Worm (Caenorhabditis elegans) whole organism, L4 larva: Measurements from ENCODE around the gene T24C12.1.

Experiments
- D1046.2 ChIP-seq: fragments of 200-800 bp; sonication (Bioruptor generic); IDR thresholded peaks from 2 replicates; pipeline ENCODE4 v1.3.6; 2022; ENCODE audit warnings: missing genetic modification characterization, missing compliant biosample characterization
- ZK337.2 ChIP-seq: fragments of 200-800 bp; sonication (Bioruptor generic); IDR thresholded peaks from 2 replicates; pipeline ENCODE4 v1.3.6; 2022; ENCODE audit warnings: missing genetic modification reagents, missing genetic modification characterization, missing compliant biosample characterization
- ZK546.5 ChIP-seq, 2 experiments: sonication (generic microtip); optimal IDR thresholded peaks; 2 replicates each; lab custom pipeline; 2017; ENCODE audit warnings: missing biosample characterization in 2 of 2, missing genetic modification characterization in 2 of 2
- aha-1 ChIP-seq: fragments of 150-350 bp; peaks from one replicate; lab custom pipeline; 2014; ENCODE audit warnings: missing biosample characterization, missing genetic modification characterization
- ceh-28 ChIP-seq: fragments of 150-350 bp; optimal IDR thresholded peaks from 2 replicates; lab custom pipeline; 2014; ENCODE audit warnings: missing biosample characterization, missing genetic modification reagents, missing genetic modification characterization
- ceh-32 ChIP-seq: sonication (generic microtip); optimal IDR thresholded peaks from 2 replicates; lab custom pipeline; 2016; ENCODE audit warnings: mild to moderate bottlenecking, missing genetic modification characterization, missing compliant biosample characterization; ENCODE audit not compliant: poor library complexity
- ceh-62 ChIP-seq: sonication (generic microtip); optimal IDR thresholded peaks from 2 replicates; lab custom pipeline; 2017; ENCODE audit warnings: missing biosample characterization, missing genetic modification characterization
- ceh-82 ChIP-seq: sonication (generic microtip); optimal IDR thresholded peaks from 2 replicates; lab custom pipeline; 2017; ENCODE audit warnings: missing biosample characterization, missing genetic modification characterization
- ces-1 ChIP-seq: fragments of 150-350 bp; sonication (generic microtip); optimal IDR thresholded peaks from 4 replicates; lab custom pipeline; 2014; ENCODE audit warnings: missing biosample characterization, missing genetic modification reagents, missing genetic modification characterization
- ctbp-1 ChIP-seq: fragments of 200-800 bp; sonication (Bioruptor generic); IDR thresholded peaks from 2 replicates; pipeline ENCODE4 v1.3.6; 2022; ENCODE audit warnings: missing genetic modification reagents, missing genetic modification characterization, missing compliant biosample characterization
- daf-16 ChIP-seq, 3 experiments: sonication (generic microtip); optimal IDR thresholded peaks; 2 replicates each; lab custom pipeline; 2016 to 2017; ENCODE audit warnings: missing genetic modification characterization in 3 of 3, missing genetic modification reagents in 3 of 3, mild to moderate bottlenecking in 2 of 3, missing compliant biosample characterization in 2 of 3, missing biosample characterization in 1 of 3, moderate library complexity in 1 of 3
- dmd-9 ChIP-seq: fragments of 200-800 bp; sonication (Bioruptor generic); IDR thresholded peaks from 2 replicates; pipeline ENCODE4 v1.3.6; 2022; ENCODE audit warnings: missing genetic modification reagents, missing genetic modification characterization, missing compliant biosample characterization
- egl-43 ChIP-seq: fragments of 200-800 bp; sonication (Bioruptor generic); IDR thresholded peaks from 2 replicates; pipeline ENCODE4 v1.3.6; 2022; ENCODE audit warnings: missing genetic modification reagents, missing genetic modification characterization, missing compliant biosample characterization
- fkh-10 ChIP-seq: fragments of 150-350 bp; optimal IDR thresholded peaks from 2 replicates; lab custom pipeline; 2014; ENCODE audit warnings: missing biosample characterization, missing genetic modification reagents, missing genetic modification characterization
- fos-1 ChIP-seq: fragments of 150-350 bp; optimal IDR thresholded peaks from 2 replicates; lab custom pipeline; 2014; ENCODE audit warnings: missing biosample characterization, missing genetic modification characterization
- gei-8 ChIP-seq: fragments of 200-800 bp; sonication (Bioruptor generic); optimal IDR thresholded peaks from 2 replicates; lab custom pipeline; 2018; ENCODE audit warnings: mild to moderate bottlenecking, missing genetic modification characterization, missing compliant biosample characterization
- hif-1 ChIP-seq, 2 experiments: sonication (generic microtip); optimal IDR thresholded peaks; 2 replicates each; lab custom pipeline; 2016 to 2017; ENCODE audit warnings: missing compliant biosample characterization in 2 of 2, missing genetic modification characterization in 2 of 2, missing genetic modification reagents in 2 of 2, missing genotype in 2 of 2, mild to moderate bottlenecking in 1 of 2
- hlh-11 ChIP-seq: fragments of 200-800 bp; sonication (Bioruptor generic); optimal IDR thresholded peaks from 2 replicates; lab custom pipeline; 2018; ENCODE audit warnings: mild to moderate bottlenecking, missing genetic modification characterization, missing compliant biosample characterization
- hlh-30 ChIP-seq: sonication (generic microtip); optimal IDR thresholded peaks from 2 replicates; lab custom pipeline; 2017; ENCODE audit warnings: antibody characterized with exemption, mild to moderate bottlenecking, missing genetic modification characterization, missing compliant biosample characterization; ENCODE audit not compliant: insufficient read depth
- hmg-1.1 ChIP-seq: fragments of 200-800 bp; sonication (Bioruptor generic); IDR thresholded peaks from 2 replicates; pipeline ENCODE4 v1.3.6; 2022; ENCODE audit warnings: missing genetic modification reagents, missing genetic modification characterization, missing compliant biosample characterization
- nhr-102 ChIP-seq: sonication (generic microtip); optimal IDR thresholded peaks from 2 replicates; lab custom pipeline; 2016; ENCODE audit warnings: mild to moderate bottlenecking, missing genetic modification characterization, moderate library complexity, missing compliant biosample characterization
- nhr-237 ChIP-seq: sonication (generic microtip); optimal IDR thresholded peaks from 2 replicates; lab custom pipeline; 2017; ENCODE audit warnings: missing biosample characterization, missing genetic modification characterization
- nhr-25 ChIP-seq: sonication (generic microtip); optimal IDR thresholded peaks from 2 replicates; lab custom pipeline; 2017; ENCODE audit warnings: missing genetic modification characterization, mild to moderate bottlenecking, missing compliant biosample characterization, antibody characterized with exemption, moderate library complexity, borderline replicate concordance; ENCODE audit not compliant: insufficient read depth
- nhr-28 ChIP-seq: fragments of 150-350 bp; optimal IDR thresholded peaks from 2 replicates; lab custom pipeline; 2014; ENCODE audit warnings: missing biosample characterization, missing genetic modification characterization
- nhr-77 ChIP-seq: fragments of 150-350 bp; optimal IDR thresholded peaks from 2 replicates; lab custom pipeline; 2014; ENCODE audit warnings: missing biosample characterization, missing genetic modification characterization
- php-3 ChIP-seq: fragments of 200-800 bp; sonication (Bioruptor generic); IDR thresholded peaks from 2 replicates; pipeline ENCODE4 v1.3.6; 2022; ENCODE audit warnings: missing genetic modification reagents, missing genetic modification characterization, missing compliant biosample characterization
- rbr-2 ChIP-seq: sonication (generic microtip); optimal IDR thresholded peaks from 2 replicates; lab custom pipeline; 2016; ENCODE audit warnings: missing genotype, missing genetic modification characterization, missing compliant biosample characterization
- saeg-2 ChIP-seq: fragments of 200-800 bp; sonication (Bioruptor generic); IDR thresholded peaks from 2 replicates; pipeline ENCODE4 v1.3.6; 2022; ENCODE audit warnings: missing genetic modification reagents, missing genetic modification characterization, missing compliant biosample characterization
- sdz-12 ChIP-seq: fragments of 200-800 bp; sonication (Bioruptor generic); optimal IDR thresholded peaks from 2 replicates; lab custom pipeline; 2018; ENCODE audit warnings: mild to moderate bottlenecking, missing genetic modification characterization, missing compliant biosample characterization
- spr-1 ChIP-seq: sonication (generic microtip); optimal IDR thresholded peaks from 2 replicates; lab custom pipeline; 2016; ENCODE audit warnings: mild to moderate bottlenecking, missing genetic modification characterization, missing compliant biosample characterization
- spr-3 ChIP-seq: fragments of 200-800 bp; sonication (Bioruptor generic); optimal IDR thresholded peaks from 2 replicates; lab custom pipeline; 2018; ENCODE audit warnings: mild to moderate bottlenecking, missing genetic modification characterization, missing compliant biosample characterization
- unc-130 ChIP-seq: sonication (generic microtip); optimal IDR thresholded peaks from 2 replicates; lab custom pipeline; 2016; ENCODE audit warnings: missing genetic modification reagents, missing genetic modification characterization, missing compliant biosample characterization
- unc-39 ChIP-seq: sonication (generic microtip); optimal IDR thresholded peaks from 2 replicates; lab custom pipeline; 2017; ENCODE audit warnings: missing biosample characterization, missing genetic modification characterization
- unc-62 ChIP-seq, 3 experiments: fragments of 150-350 bp in 1 of 3; sonication (generic microtip); optimal IDR thresholded peaks in 2 of 3; peaks in 1 of 3; 1 replicate in 1 of 3; 2 replicates in 2 of 3; lab custom pipeline; 2014 to 2017; ENCODE audit warnings: missing biosample characterization in 3 of 3, missing genetic modification characterization in 3 of 3, missing genetic modification reagents in 3 of 3, missing genotype in 1 of 3
- zfp-2 ChIP-seq: sonication (generic microtip); optimal IDR thresholded peaks from 2 replicates; lab custom pipeline; 2016; ENCODE audit warnings: mild to moderate bottlenecking, missing genetic modification characterization, missing compliant biosample characterization
- ztf-11 ChIP-seq: fragments of 150-350 bp; optimal IDR thresholded peaks from 2 replicates; lab custom pipeline; 2014; ENCODE audit warnings: missing biosample characterization, missing genetic modification characterization
- ztf-7 ChIP-seq: fragments of 150-350 bp; optimal IDR thresholded peaks from 2 replicates; lab custom pipeline; 2014; ENCODE audit warnings: missing biosample characterization, missing genetic modification characterization

T24C12.1 gene

DNA sequence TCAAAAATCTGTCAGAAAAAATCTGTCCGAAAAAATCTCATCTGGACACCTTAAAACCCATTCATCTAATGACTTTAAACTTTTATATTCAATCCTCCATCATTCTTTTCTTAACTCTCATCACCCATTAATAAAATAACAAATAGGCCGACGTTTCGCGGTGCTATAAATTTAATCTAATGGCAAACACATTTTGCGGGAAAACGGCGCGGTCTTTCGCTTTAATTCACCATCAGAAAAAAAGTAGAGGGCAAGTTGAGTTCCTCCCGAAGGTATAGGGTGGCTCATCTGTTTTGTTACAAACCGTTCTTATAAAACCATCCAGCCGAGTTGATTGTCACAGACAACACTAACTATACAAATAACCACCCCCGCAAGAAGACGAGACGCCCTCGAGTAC lies 8.5 kb upstream of the T24C12.1 start:
- TF ChIP-seq ceh-28 (tag; lab: Kevin White, UChicago) (no peak), php-3 (GFP tag; lab: Robert Waterston, UW) (no peak), nhr-25 (tag; lab: Kevin White, UChicago) (no peak), ztf-7 (tag; lab: Kevin White, UChicago) (no peak), fos-1 (no peak), fkh-10 (GFP tag; lab: Kevin White, UChicago) (no peak), gei-8 (no peak), zfp-2 (tag; lab: Kevin White, UChicago) (no peak), ZK546.5 (tag; optimal IDR thresholded peaks at IDR 0.05; lab: Kevin White, UChicago) (no peak), ceh-62 (no peak)

- TF ChIP-seq ctbp-1 (GFP tag; lab: Robert Waterston, UW) (no peak), ceh-82 (tag; lab: Kevin White, UChicago) (no peak), unc-130 (GFP tag; lab: Kevin White, UChicago) (no peak), hif-1 (tag; optimal IDR thresholded peaks at IDR 0.05; lab: Kevin White, UChicago) (no peak), ztf-11 (tag; lab: Kevin White, UChicago) (no peak), saeg-2 (GFP tag; lab: Robert Waterston, UW) (no peak), hlh-11 (no peak), egl-43 (GFP tag; lab: Robert Waterston, UW) (no peak), ZK337.2 (GFP tag; lab: Robert Waterston, UW) (no peak), spr-3 (GFP tag; lab: Kevin White, UChicago) (no peak), gei-8 (no peak), hmg-1.1 (GFP tag; lab: Robert Waterston, UW) (no peak), ces-1 (peak; percentile 92), unc-62 (GFP tag; optimal IDR thresholded peaks at IDR 0.05 in 1 of 2; lab: Kevin White, UChicago) (peak in 1 of 2 experiments; percentile 64), unc-62 (tag; optimal IDR thresholded peaks at IDR 0.05; lab: Kevin White, UChicago) (no peak), nhr-102 (tag; lab: Kevin White, UChicago) (no peak), nhr-237 (tag; lab: Kevin White, UChicago) (no peak), ceh-32 (tag; lab: Kevin White, UChicago) (peak; percentile 38), fos-1 (no peak), zfp-2 (tag; lab: Kevin White, UChicago) (no peak), php-3 (GFP tag; lab: Robert Waterston, UW) (no peak), hlh-30 (no peak), daf-16 (GFP tag; optimal IDR thresholded peaks at IDR 0.05; lab: Kevin White, UChicago) (no peak), daf-16 (tag; optimal IDR thresholded peaks at IDR 0.05; lab: Kevin White, UChicago) (no peak), fkh-10 (GFP tag; lab: Kevin White, UChicago) (peak; percentile 88), nhr-77 (tag; lab: Kevin White, UChicago) (no peak), unc-39 (tag; lab: Kevin White, UChicago) (no peak), rbr-2 (tag; lab: Kevin White, UChicago) (peak; percentile 24)
Measured at ce11 chrX:2191925-2192554, 7.2 kb upstream of the T24C12.1 start, which contains the start of gene gap-1. Gene gap-1 (plus strand): TSS chrX:2192504.

DNA sequence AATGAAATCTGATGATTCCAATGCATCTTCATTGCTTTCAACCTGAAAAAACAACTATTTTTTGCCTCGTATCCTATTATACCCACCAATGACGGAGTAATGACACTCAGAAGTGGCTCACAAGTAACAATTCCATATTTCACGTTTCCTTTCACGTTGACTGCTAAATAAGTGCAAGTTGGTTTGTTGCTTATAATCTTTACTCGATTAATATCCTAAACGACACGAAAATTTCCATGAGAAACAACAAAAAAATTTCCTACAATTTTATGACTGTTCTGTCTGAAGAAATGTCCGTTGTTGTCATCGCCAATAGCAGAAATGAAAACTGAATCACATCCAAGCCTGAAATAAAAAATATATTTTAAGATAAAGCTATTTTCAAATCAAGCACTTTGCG lies 1.8 kb upstream of the T24C12.1 start:
- TF ChIP-seq ceh-28 (tag; lab: Kevin White, UChicago) (no peak), nhr-237 (tag; lab: Kevin White, UChicago) (no peak), sdz-12 (no peak), aha-1 (tag; lab: Kevin White, UChicago) (no peak), nhr-28 (tag; lab: Kevin White, UChicago) (no peak), spr-1 (tag; lab: Kevin White, UChicago) (no peak), dmd-9 (GFP tag; lab: Robert Waterston, UW) (no peak), D1046.2 (no peak)
